Worm (Caenorhabditis elegans): Measurements from ENCODE around the gene Y1A5A.1.
A peak's percentile ranks its signal among the peaks of the same experiment; 100 is the strongest.

Gene Y1A5A.1

DNA sequence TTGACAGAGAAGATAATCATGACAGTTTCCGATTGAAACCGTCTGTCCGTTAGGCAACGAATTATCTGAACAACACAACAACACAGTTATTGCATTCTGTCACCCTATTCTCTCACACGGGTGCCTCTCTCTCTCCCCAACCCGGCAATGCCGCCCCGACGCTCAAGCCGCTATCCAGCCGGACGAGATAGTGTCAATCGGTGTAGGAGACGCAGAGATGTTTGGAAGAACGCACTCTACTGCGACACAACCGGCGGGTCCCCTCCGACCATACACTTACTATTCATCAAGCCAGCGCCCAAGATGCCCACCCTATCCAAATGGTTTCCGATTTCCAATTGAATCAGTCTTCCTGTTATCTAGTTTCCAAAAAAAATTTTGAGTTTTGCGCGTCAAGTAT, 23.7 kb upstream of the Y1A5A.1 start (continued):
- no peak for TF ChIP-seq pag-3 (tag; optimal IDR thresholded peaks at IDR 0.05; ENCODE audit: borderline replicate concordance)
- TF ChIP-seq ttx-3 (tag; optimal IDR thresholded peaks at IDR 0.05): no peak
- TF ChIP-seq pros-1 (tag; optimal IDR thresholded peaks at IDR 0.05): no peak
- TF ChIP-seq che-1 (tag; optimal IDR thresholded peaks at IDR 0.05): no peak
- no peak for TF ChIP-seq fax-1 (tag; optimal IDR thresholded peaks at IDR 0.05)
- no peak for TF ChIP-seq K02D7.2 (tag; optimal IDR thresholded peaks at IDR 0.05)
- TF ChIP-seq tbx-2 (tag; optimal IDR thresholded peaks at IDR 0.05): peak; percentile 69
- TF ChIP-seq dve-1 (tag; optimal IDR thresholded peaks at IDR 0.05): no peak
- TF ChIP-seq dmd-4 (tag; optimal IDR thresholded peaks at IDR 0.05; ENCODE audit: borderline replicate concordance): no peak
- TF ChIP-seq tbx-7 (tag; optimal IDR thresholded peaks at IDR 0.05): no peak
- TF ChIP-seq unc-42 (tag; optimal IDR thresholded peaks at IDR 0.05): peak; percentile 11
- TF ChIP-seq ceh-9 (tag; optimal IDR thresholded peaks at IDR 0.05): no peak
- TF ChIP-seq fkh-10 (GFP tag; optimal IDR thresholded peaks at IDR 0.05): no peak
- TF ChIP-seq F13H6.1 (tag; optimal IDR thresholded peaks at IDR 0.05): no peak
- no peak for TF ChIP-seq ceh-2 (tag; optimal IDR thresholded peaks at IDR 0.05)

DNA sequence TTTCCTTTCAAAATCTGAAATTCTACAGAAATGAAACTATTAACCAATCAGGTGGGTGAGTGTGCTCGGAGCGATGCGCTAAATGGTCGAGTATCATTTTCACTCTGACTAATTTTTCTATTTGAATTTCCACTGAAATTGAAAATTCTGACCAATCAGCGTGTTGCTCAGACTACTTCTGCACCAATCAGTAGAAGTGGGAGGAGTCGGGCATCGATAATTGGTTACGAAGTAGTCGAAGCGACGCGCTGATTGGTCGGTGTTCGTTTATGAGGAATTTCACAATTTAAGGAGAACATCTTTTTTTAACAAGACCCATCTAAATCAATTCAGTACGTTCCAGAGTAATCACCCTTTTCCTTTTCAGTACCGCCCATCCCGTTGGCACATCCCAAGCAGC, 22.7 kb upstream of the Y1A5A.1 start:
- no peak for TF ChIP-seq T23F11.4 (GFP tag; optimal IDR thresholded peaks at IDR 0.05)
- TF ChIP-seq npax-4 (tag; optimal IDR thresholded peaks at IDR 0.05): no peak
- no peak for TF ChIP-seq ref-2 (tag; optimal IDR thresholded peaks at IDR 0.05)
- peak; percentile 86 for TF ChIP-seq nfya-1 (tag; optimal IDR thresholded peaks at IDR 0.05)
- TF ChIP-seq che-1 (tag; optimal IDR thresholded peaks at IDR 0.05): no peak

DNA sequence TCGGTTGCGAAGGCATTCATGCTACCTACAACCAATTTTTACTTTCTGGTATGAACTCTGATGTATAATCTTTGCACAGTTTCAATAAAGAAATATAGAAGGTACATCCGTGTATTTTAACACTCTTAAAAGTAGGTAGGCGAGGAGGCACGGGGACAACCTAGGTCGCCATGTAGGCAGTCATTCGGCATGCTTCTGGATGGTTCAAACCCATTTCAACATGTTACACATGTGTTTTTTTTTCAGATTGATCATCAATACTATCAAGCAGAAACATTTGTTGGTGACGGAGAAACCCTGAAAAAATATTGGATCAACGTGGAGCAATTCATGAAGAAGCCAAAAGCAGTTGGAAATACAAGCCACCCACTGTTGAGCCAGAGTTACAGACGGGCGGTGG, 20.6 kb upstream of the Y1A5A.1 start:
- no peak for TF ChIP-seq pax-1 (tag; optimal IDR thresholded peaks at IDR 0.05)

DNA sequence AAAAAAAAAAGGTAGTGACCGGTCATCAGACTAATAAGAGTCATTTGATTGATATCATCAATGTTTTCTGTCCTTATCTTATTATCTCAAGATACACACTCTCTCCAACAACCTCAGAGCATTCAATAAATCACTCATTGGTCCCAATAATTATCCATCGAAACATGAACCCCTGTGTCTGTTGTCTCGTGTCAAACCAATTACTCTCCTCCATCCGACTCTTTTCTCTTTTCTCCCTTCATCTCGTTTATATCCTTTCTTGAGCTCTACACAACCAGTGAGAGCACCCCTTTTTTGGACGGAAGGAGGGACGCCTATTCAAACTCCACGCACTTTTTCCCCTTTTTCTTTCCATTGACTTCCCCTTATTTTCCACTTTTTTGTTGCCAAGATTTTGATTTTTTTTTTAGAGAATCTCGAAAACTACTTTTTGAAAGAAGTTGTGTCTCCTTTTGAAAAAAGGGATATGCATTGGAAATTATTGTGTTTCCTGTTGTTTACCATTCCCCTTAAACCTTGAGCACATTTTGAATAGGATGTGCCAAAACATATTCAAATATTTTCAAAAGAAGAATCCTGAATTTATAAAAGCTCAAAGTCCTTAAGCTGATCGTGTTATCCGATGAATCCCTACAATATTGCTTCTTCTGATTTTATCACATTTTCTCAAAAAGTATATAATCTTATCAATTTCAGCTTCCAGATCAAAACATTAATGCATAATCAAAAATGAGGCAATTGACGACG, 19.2 kb upstream of the Y1A5A.1 start, which contains the start of gene pxd-1:
Gene pxd-1, plus strand, starts transcription at position 697 of the 747 bp plus-strand sequence.
- TF ChIP-seq unc-55 (GFP tag; optimal IDR thresholded peaks at IDR 0.05) (peak; percentile 48), nfya-1 (tag; optimal IDR thresholded peaks at IDR 0.05) (peak; percentile 34), ceh-22 (tag; optimal IDR thresholded peaks at IDR 0.05) (no peak), unc-42 (tag; optimal IDR thresholded peaks at IDR 0.05) (peak; percentile 84)

DNA sequence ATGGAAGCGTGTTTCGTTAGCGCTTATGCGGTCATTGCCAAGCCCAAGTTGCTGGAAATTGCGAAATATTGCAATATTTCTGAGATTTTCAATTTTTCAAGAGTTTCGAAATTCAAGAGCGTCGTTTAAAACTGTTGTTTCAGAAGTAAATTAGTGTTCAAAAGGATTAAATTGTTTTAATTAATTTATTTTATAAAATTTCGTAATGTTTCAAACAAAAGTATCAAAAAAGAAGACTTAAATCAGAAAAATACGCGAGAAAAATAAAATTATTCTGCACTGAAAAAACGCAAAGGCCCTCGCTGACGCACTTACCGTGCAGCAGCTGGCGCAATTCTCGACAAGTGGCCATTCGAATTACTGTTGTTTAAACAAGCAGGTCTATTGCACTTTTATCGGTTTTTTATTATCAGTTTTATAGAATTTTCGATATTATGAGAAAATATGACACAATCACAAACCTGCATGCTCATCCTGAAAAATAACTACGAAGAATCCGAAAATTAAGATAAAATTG, 17.7 kb upstream of the Y1A5A.1 start, which contains the start of gene tif-1A:
Gene tif-1A, minus strand, starts transcription at position 51 of the 517 bp plus-strand sequence.
- TF ChIP-seq ceh-6 (GFP tag; optimal IDR thresholded peaks at IDR 0.05) (no peak), hlh-13 (GFP tag; optimal IDR thresholded peaks at IDR 0.05) (no peak), elt-4 (tag; optimal IDR thresholded peaks at IDR 0.05) (no peak), pqm-1 (tag; optimal IDR thresholded peaks at IDR 0.05) (no peak), elt-2 (tag; optimal IDR thresholded peaks at IDR 0.05) (peak; percentile 88), ceh-18 (tag; optimal IDR thresholded peaks at IDR 0.05) (peak; percentile 12), unc-86 (tag; optimal IDR thresholded peaks at IDR 0.05) (peak; percentile 50), che-1 (tag; optimal IDR thresholded peaks at IDR 0.05) (peak; percentile 44), fkh-6 (tag; optimal IDR thresholded peaks at IDR 0.05) (no peak), nhr-11 (tag; optimal IDR thresholded peaks at IDR 0.05) (no peak), ceh-22 (tag; optimal IDR thresholded peaks at IDR 0.05) (no peak), tbx-2 (tag; optimal IDR thresholded peaks at IDR 0.05) (peak; percentile 32), npax-4 (tag; optimal IDR thresholded peaks at IDR 0.05) (no peak), dmd-4 (tag; optimal IDR thresholded peaks at IDR 0.05; ENCODE audit: borderline replicate concordance) (no peak), fkh-10 (GFP tag; optimal IDR thresholded peaks at IDR 0.05) (no peak), F13H6.1 (tag; optimal IDR thresholded peaks at IDR 0.05) (no peak), ttx-3 (tag; optimal IDR thresholded peaks at IDR 0.05) (no peak), unc-55 (GFP tag; optimal IDR thresholded peaks at IDR 0.05) (no peak), ama-1 (optimal IDR thresholded peaks at IDR 0.05) (no peak), nfya-1 (tag; optimal IDR thresholded peaks at IDR 0.05) (peak; percentile 65), K02D7.2 (tag; optimal IDR thresholded peaks at IDR 0.05) (no peak), ceh-34 (tag; optimal IDR thresholded peaks at IDR 0.05) (peak; percentile 22), sdc-2 (tag; optimal IDR thresholded peaks at IDR 0.05) (no peak), madf-2 (tag; optimal IDR thresholded peaks at IDR 0.05) (no peak), tbx-7 (tag; optimal IDR thresholded peaks at IDR 0.05) (no peak), ceh-19 (GFP tag; optimal IDR thresholded peaks at IDR 0.05) (no peak), sox-4 (tag; optimal IDR thresholded peaks at IDR 0.05) (no peak), ref-2 (tag; optimal IDR thresholded peaks at IDR 0.05) (no peak), dve-1 (tag; optimal IDR thresholded peaks at IDR 0.05) (no peak), ceh-9 (tag; optimal IDR thresholded peaks at IDR 0.05) (no peak), ceh-30 (tag; optimal IDR thresholded peaks at IDR 0.05) (peak; percentile 46), C08G9.2 (tag; optimal IDR thresholded peaks at IDR 0.05) (no peak), ceh-48 (tag; optimal IDR thresholded peaks at IDR 0.05) (no peak), pha-4 (tag; optimal IDR thresholded peaks at IDR 0.05) (no peak), ztf-16 (tag; optimal IDR thresholded peaks at IDR 0.05) (no peak)
